Worm (Caenorhabditis elegans) whole organism, L3 larva: ENCODE results near the gene T21C12.4.

Experiments used
- R02D3.7 ChIP-seq: fragments of 150-350 bp; optimal IDR thresholded peaks from 2 replicates; lab custom pipeline; 2014; ENCODE audit warnings: missing biosample characterization, missing genetic modification characterization
- ZK546.5 ChIP-seq: sonication (generic microtip); optimal IDR thresholded peaks from 2 replicates; lab custom pipeline; 2017; ENCODE audit warnings: missing biosample characterization, missing genetic modification characterization
- fos-1 ChIP-seq: fragments of 150-350 bp; optimal IDR thresholded peaks from 2 replicates; lab custom pipeline; 2014; ENCODE audit warnings: missing biosample characterization, missing genetic modification characterization
- lin-39 ChIP-seq: fragments of 150-350 bp; optimal IDR thresholded peaks from 2 replicates; lab custom pipeline; 2018; ENCODE audit warnings: missing biosample characterization, missing genetic modification reagents, missing genetic modification characterization
- nhr-11 ChIP-seq: fragments of 150-350 bp; optimal IDR thresholded peaks from 2 replicates; lab custom pipeline; 2014; ENCODE audit warnings: missing biosample characterization, missing genetic modification characterization
- nhr-237 ChIP-seq: fragments of 150-350 bp; optimal IDR thresholded peaks from 2 replicates; lab custom pipeline; 2014; ENCODE audit warnings: missing biosample characterization, missing genetic modification characterization
- nhr-28 ChIP-seq: fragments of 150-350 bp; optimal IDR thresholded peaks from 2 replicates; lab custom pipeline; 2014; ENCODE audit warnings: missing biosample characterization, missing genetic modification characterization
- nhr-76 ChIP-seq: fragments of 150-350 bp; sonication (generic microtip); optimal IDR thresholded peaks from 5 replicates; lab custom pipeline; 2014; ENCODE audit warnings: missing biosample characterization, missing genetic modification characterization
- nhr-77 ChIP-seq: fragments of 150-350 bp; optimal IDR thresholded peaks from 2 replicates; lab custom pipeline; 2014; ENCODE audit warnings: missing biosample characterization, missing genetic modification characterization
- sea-2 ChIP-seq: fragments of 150-350 bp; sonication (generic microtip); optimal IDR thresholded peaks from 4 replicates; lab custom pipeline; 2014; ENCODE audit warnings: missing biosample characterization, missing genetic modification reagents, missing genetic modification characterization
- snpc-4 ChIP-seq: fragments of 150-350 bp; optimal IDR thresholded peaks from 2 replicates; lab custom pipeline; 2014; ENCODE audit warnings: missing biosample characterization, missing genetic modification characterization

ce11 chrIII:10538757-10539213 is 19.0 kb downstream of the T21C12.4 start, which contains the start of gene nlp-68:
- TF ChIP-seq R02D3.7 (tag; lab: Kevin White, UChicago): no peak
- TF ChIP-seq nhr-77 (tag; lab: Kevin White, UChicago): no peak
- no peak for TF ChIP-seq nhr-76
- TF ChIP-seq fos-1 (tag; lab: Kevin White, UChicago): no peak
- TF ChIP-seq ZK546.5 (tag; lab: Kevin White, UChicago): no peak
- TF ChIP-seq nhr-11: no peak
- no peak for TF ChIP-seq snpc-4 (tag; lab: Kevin White, UChicago)
- no peak for TF ChIP-seq sea-2
- no peak for TF ChIP-seq nhr-237 (tag; lab: Kevin White, UChicago)
- TF ChIP-seq lin-39: no peak
- no peak for TF ChIP-seq nhr-28 (tag; lab: Kevin White, UChicago)
